Worm (Caenorhabditis elegans) whole organism, L4/young adult: ENCODE results near the gene Y43C5B.2.

Source experiments
- W03F9.2 ChIP-seq: fragments of 150-350 bp; optimal IDR thresholded peaks from 2 replicates; lab custom pipeline; 2014; ENCODE audit warnings: missing biosample characterization, missing genetic modification characterization
- dao-5 ChIP-seq: sonication (generic microtip); optimal IDR thresholded peaks from 2 replicates; lab custom pipeline; 2016; ENCODE audit warnings: missing genotype, missing genetic modification characterization, moderate library complexity, missing compliant biosample characterization
- him-1 ChIP-seq: sonication (generic microtip); optimal IDR thresholded peaks from 2 replicates; lab custom pipeline; 2016; ENCODE audit warnings: missing genotype, missing genetic modification reagents, missing genetic modification characterization, missing compliant biosample characterization

DNA sequence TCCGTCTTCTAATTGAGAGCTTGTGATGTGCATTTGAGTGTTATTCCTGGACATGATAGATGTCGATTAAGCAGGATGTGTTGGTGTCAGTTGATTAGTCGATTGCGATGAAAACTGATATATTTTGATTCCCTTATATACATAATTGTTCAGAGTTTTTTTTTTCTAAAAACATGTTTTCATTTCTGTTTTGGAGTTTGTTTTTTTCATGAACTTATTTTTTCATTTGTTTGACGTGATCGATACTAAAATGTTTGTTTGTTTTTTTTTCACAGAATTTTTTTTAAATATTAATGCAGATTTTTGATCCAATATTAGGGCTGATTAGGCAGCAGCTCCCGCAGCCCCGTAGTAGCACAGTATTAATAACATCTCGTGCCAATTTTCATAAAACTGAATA is 33.9 kb downstream of the Y43C5B.2 start, which contains the start of gene R09E10.2:
- TF ChIP-seq him-1 (tag; lab: Kevin White, UChicago) = no peak
- TF ChIP-seq dao-5 = no peak
- no peak for TF ChIP-seq W03F9.2 (tag; lab: Kevin White, UChicago)
